Comparison of ENCODE assay signal across 2 fruit fly cellular contexts in the genomic region with DNA sequence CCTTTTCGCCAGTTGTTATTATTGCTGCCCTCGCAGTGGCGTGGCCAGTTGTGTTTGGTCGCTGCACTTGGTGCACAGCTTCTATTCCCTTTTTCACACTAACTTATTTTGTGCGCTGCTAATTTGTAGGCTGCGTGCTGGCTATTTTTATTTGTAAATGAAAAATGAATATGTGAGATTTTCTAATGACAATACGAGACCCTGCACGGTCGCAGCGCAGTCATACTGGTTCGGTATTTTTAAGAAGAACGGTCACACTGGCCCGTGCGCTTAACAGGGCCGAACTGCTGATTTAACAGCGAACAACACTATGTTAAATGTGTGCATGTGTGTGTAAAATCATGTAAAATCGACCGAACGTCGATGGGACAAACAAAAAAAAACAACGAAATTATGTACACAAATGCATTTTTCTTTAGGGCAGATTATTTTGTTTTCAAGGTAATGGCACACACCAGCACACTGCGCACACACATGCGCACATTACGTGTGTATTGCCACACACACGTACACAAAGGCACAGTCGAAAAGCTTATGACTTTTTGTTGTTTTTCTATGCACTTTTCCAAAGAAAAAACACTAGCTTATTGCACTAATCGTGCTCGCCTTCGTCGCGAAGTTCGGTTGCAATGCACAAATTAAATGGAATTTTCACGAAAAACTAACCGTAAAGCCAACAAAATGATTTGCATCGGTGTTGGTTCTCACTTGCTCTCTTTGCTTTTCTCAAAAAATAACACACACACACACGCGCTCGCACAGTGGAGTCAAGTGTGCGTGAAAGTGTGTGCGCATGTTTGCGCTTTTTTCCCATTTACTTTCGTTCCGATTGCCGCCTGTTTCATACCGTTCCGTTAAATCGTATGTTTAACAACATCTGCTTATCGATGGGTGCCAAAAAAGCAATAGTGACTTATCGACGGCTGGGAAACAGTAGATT.
A peak's percentile ranks its signal among the peaks of the same experiment; 100 is the strongest.
TF ChIP-seq lines count a peak whose summit lies in the region.

A gene (minus strand): TSS at position 875 of the 940 bp plus-strand sequence.

TF ChIP-seq in whole organism, adult, 20 proteins besides CTCF, POLR2A, EP300 and RAD21 (continued from another document):
- TF ChIP-seq bab1 (GFP tag; optimal IDR thresholded peaks at IDR 0.05; lab: Kevin White, UChicago) (peak; percentile 33), Clk (GFP tag; optimal IDR thresholded peaks at IDR 0.05; lab: Kevin White, UChicago) (no peak), CG12768 (GFP tag; optimal IDR thresholded peaks at IDR 0.05; lab: Kevin White, UChicago) (no peak), ovo (GFP tag; optimal IDR thresholded peaks at IDR 0.05; lab: Kevin White, UChicago) (peak; percentile 26)

TF ChIP-seq in whole organism, embryonic, 481 proteins besides CTCF, POLR2A, EP300 and RAD21 (continued from another document and continues in another):
- TF ChIP-seq az2 (GFP tag; optimal IDR thresholded peaks at IDR 0.05; lab: Kevin White, UChicago) (no peak), CG2712 (tag; optimal IDR thresholded peaks at IDR 0.05; lab: Kevin White, UChicago) (no peak), Camta (GFP tag; optimal IDR thresholded peaks at IDR 0.05; lab: Kevin White, UChicago) (no peak), sqz (GFP tag; optimal IDR thresholded peaks at IDR 0.05; lab: Kevin White, UChicago) (peak; percentile 9), shn (GFP tag; optimal IDR thresholded peaks at IDR 0.05; lab: Kevin White, UChicago) (no peak), YL-1 (GFP tag; optimal IDR thresholded peaks at IDR 0.05; lab: Kevin White, UChicago) (peak; percentile 58), CG4707 (GFP tag; optimal IDR thresholded peaks at IDR 0.05; lab: Kevin White, UChicago) (peak; percentile 95), CG15514 (GFP tag; optimal IDR thresholded peaks at IDR 0.05; lab: Kevin White, UChicago) (peak; percentile 57), inv (GFP tag; IDR thresholded peaks at IDR 0.05; lab: Robert Waterston, UW; ENCODE audit: partially characterized antibody) (0 out of 2 replicates have a peak, but pooled peaks have one; percentile 10), CG17568 (GFP tag; optimal IDR thresholded peaks at IDR 0.05; lab: Kevin White, UChicago) (no peak), bigmax (GFP tag; optimal IDR thresholded peaks at IDR 0.05; lab: Kevin White, UChicago) (no peak), CG2116 (GFP tag; optimal IDR thresholded peaks at IDR 0.05; lab: Kevin White, UChicago) (peak; percentile 36), CG10267 (tag; optimal IDR thresholded peaks at IDR 0.05; lab: Kevin White, UChicago) (peak; percentile 40), dan (GFP tag; IDR thresholded peaks at IDR 0.05; lab: Robert Waterston, UW) (no peak), slbo (GFP tag; IDR thresholded peaks at IDR 0.05; lab: Robert Waterston, UW) (no peak), CG15479 (GFP tag; optimal IDR thresholded peaks at IDR 0.05; lab: Kevin White, UChicago) (no peak), ranshi (GFP tag; IDR thresholded peaks at IDR 0.05; lab: Robert Waterston, UW) (no peak), Dfd (GFP tag; optimal IDR thresholded peaks at IDR 0.05; lab: Kevin White, UChicago) (no peak), zfh2 (GFP tag; optimal IDR thresholded peaks at IDR 0.05; lab: Kevin White, UChicago) (no peak), CG10147 (GFP tag; optimal IDR thresholded peaks at IDR 0.05; lab: Kevin White, UChicago) (no peak), CG11456 (GFP tag; IDR thresholded peaks at IDR 0.05; lab: Robert Waterston, UW) (no peak), tll (GFP tag; optimal IDR thresholded peaks at IDR 0.05; lab: Kevin White, UChicago) (no peak), GATAe (GFP tag; conservative IDR thresholded peaks at IDR 0.05; lab: Robert Waterston, UW) (no peak), CG34224 (GFP tag; IDR thresholded peaks at IDR 0.05; lab: Robert Waterston, UW; ENCODE audit: partially characterized antibody) (no peak), CG12236 (GFP tag; optimal IDR thresholded peaks at IDR 0.05; lab: Kevin White, UChicago) (no peak), Ravus (GFP tag; IDR thresholded peaks at IDR 0.05; lab: Robert Waterston, UW) (no peak), CG8765 (GFP tag; IDR thresholded peaks at IDR 0.05; lab: Robert Waterston, UW) (no peak), Gug (GFP tag; IDR thresholded peaks at IDR 0.05; lab: Robert Waterston, UW) (peak; percentile 5; the same call in 1 of the 4 replicates), Sry-δ (GFP tag; optimal IDR thresholded peaks at IDR 0.05; lab: Kevin White, UChicago) (peak; percentile 10), croc (GFP tag; conservative IDR thresholded peaks at IDR 0.05; lab: Robert Waterston, UW) (no peak), usp (GFP tag; optimal IDR thresholded peaks at IDR 0.05; lab: Kevin White, UChicago) (no peak), nerfin-2 (GFP tag; IDR thresholded peaks at IDR 0.05; lab: Robert Waterston, UW; ENCODE audit: partially characterized antibody) (no peak), CG13296 (GFP tag; optimal IDR thresholded peaks at IDR 0.05; lab: Kevin White, UChicago) (no peak), toy (GFP tag; IDR thresholded peaks at IDR 0.05; lab: Robert Waterston, UW) (no peak), CG9215 (GFP tag; IDR thresholded peaks at IDR 0.05; lab: Robert Waterston, UW) (no peak), onecut (GFP tag; IDR thresholded peaks at IDR 0.05; lab: Robert Waterston, UW) (no peak), CG30403 (GFP tag; optimal IDR thresholded peaks at IDR 0.05; lab: Kevin White, UChicago) (no peak), CG11085 (GFP tag; IDR thresholded peaks at IDR 0.05; lab: Robert Waterston, UW) (no peak), Dref (GFP tag; IDR thresholded peaks at IDR 0.05; lab: Robert Waterston, UW) (peak; percentile 60), chif (GFP tag; optimal IDR thresholded peaks at IDR 0.05; lab: Kevin White, UChicago) (no peak), vfl (GFP tag; optimal IDR thresholded peaks at IDR 0.05; lab: Kevin White, UChicago) (no peak), prd (optimal IDR thresholded peaks at IDR 0.05; lab: Kevin White, UChicago) (no peak), prd (GFP tag; IDR thresholded peaks at IDR 0.05; lab: Robert Waterston, UW) (no peak), cas (GFP tag; IDR thresholded peaks at IDR 0.05; lab: Robert Waterston, UW) (no peak), mam (GFP tag; optimal IDR thresholded peaks at IDR 0.05; lab: Kevin White, UChicago) (no peak), pnt (GFP tag; optimal IDR thresholded peaks at IDR 0.05; lab: Kevin White, UChicago) (no peak), bsh (GFP tag; optimal IDR thresholded peaks at IDR 0.05; lab: Kevin White, UChicago) (no peak), gt (GFP tag; IDR thresholded peaks at IDR 0.05; lab: Robert Waterston, UW) (no peak), vnd (GFP tag; IDR thresholded peaks at IDR 0.05; lab: Robert Waterston, UW; ENCODE audit: partially characterized antibody) (no peak), CG18599 (GFP tag; optimal IDR thresholded peaks at IDR 0.05; lab: Kevin White, UChicago) (no peak), fru (optimal IDR thresholded peaks at IDR 0.05; lab: Kevin White, UChicago) (no peak), CG5953 (GFP tag; IDR thresholded peaks at IDR 0.05; lab: Robert Waterston, UW) (no peak), CG8478 (optimal IDR thresholded peaks at IDR 0.05; lab: Kevin White, UChicago) (peak; percentile 96), BtbVII (GFP tag; optimal IDR thresholded peaks at IDR 0.05; lab: Kevin White, UChicago) (no peak), CG6654 (GFP tag; optimal IDR thresholded peaks at IDR 0.05; lab: Kevin White, UChicago) (no peak), CG4617 (GFP tag; optimal IDR thresholded peaks at IDR 0.05; lab: Kevin White, UChicago; ENCODE audit: borderline replicate concordance) (peak; percentile 50), wdn (GFP tag; IDR thresholded peaks at IDR 0.05; lab: Robert Waterston, UW) (no peak), h (optimal IDR thresholded peaks at IDR 0.05; lab: Kevin White, UChicago) (no peak), Oli (tag; optimal IDR thresholded peaks at IDR 0.05; lab: Kevin White, UChicago) (no peak), vvl (GFP tag; IDR thresholded peaks at IDR 0.05; lab: Robert Waterston, UW) (no peak), ro (GFP tag; IDR thresholded peaks at IDR 0.05; lab: Robert Waterston, UW) (no peak), sna (GFP tag; IDR thresholded peaks at IDR 0.05; lab: Robert Waterston, UW; ENCODE audit: partially characterized antibody) (no peak), sug (tag; optimal IDR thresholded peaks at IDR 0.05; lab: Kevin White, UChicago) (no peak), CG10543 (GFP tag; optimal IDR thresholded peaks at IDR 0.05; lab: Kevin White, UChicago) (no peak), cato (GFP tag; optimal IDR thresholded peaks at IDR 0.05; lab: Kevin White, UChicago; ENCODE audit: borderline replicate concordance) (no peak), otp (GFP tag; IDR thresholded peaks at IDR 0.05; lab: Robert Waterston, UW) (no peak), dysf (GFP tag; IDR thresholded peaks at IDR 0.05; lab: Robert Waterston, UW) (no peak), unpg (GFP tag; optimal IDR thresholded peaks at IDR 0.05; lab: Kevin White, UChicago) (no peak), CkIIα-i1 (GFP tag; IDR thresholded peaks at IDR 0.05; lab: Robert Waterston, UW) (no peak), CG9437 (GFP tag; optimal IDR thresholded peaks at IDR 0.05; lab: Kevin White, UChicago) (peak; percentile 68), CG11398 (GFP tag; optimal IDR thresholded peaks at IDR 0.05; lab: Kevin White, UChicago) (no peak), CG5245 (GFP tag; optimal IDR thresholded peaks at IDR 0.05; lab: Kevin White, UChicago) (no peak), CG2875 (GFP tag; optimal IDR thresholded peaks at IDR 0.05; lab: Kevin White, UChicago) (no peak), corto (GFP tag; optimal IDR thresholded peaks at IDR 0.05; lab: Kevin White, UChicago) (no peak), CG4404 (GFP tag; IDR thresholded peaks at IDR 0.05; lab: Robert Waterston, UW) (no peak), CG12391 (tag; optimal IDR thresholded peaks at IDR 0.05; lab: Kevin White, UChicago) (no peak), tup (GFP tag; optimal IDR thresholded peaks at IDR 0.05; lab: Kevin White, UChicago) (no peak), sob (GFP tag; IDR thresholded peaks at IDR 0.05; lab: Robert Waterston, UW) (no peak), CG34376 (GFP tag; optimal IDR thresholded peaks at IDR 0.05; lab: Kevin White, UChicago) (no peak), CG4328 (GFP tag; optimal IDR thresholded peaks at IDR 0.05; lab: Kevin White, UChicago) (no peak), CG3281 (GFP tag; optimal IDR thresholded peaks at IDR 0.05; lab: Kevin White, UChicago) (no peak), Opbp (GFP tag; IDR thresholded peaks at IDR 0.05; lab: Robert Waterston, UW; ENCODE audit: partially characterized antibody) (peak; percentile 46; the same call in 1 of the 3 replicates), dimm (GFP tag; IDR thresholded peaks at IDR 0.05; lab: Robert Waterston, UW) (no peak), CG4854 (GFP tag; optimal IDR thresholded peaks at IDR 0.05; lab: Kevin White, UChicago) (no peak), Fer1 (GFP tag; optimal IDR thresholded peaks at IDR 0.05; lab: Kevin White, UChicago) (peak; percentile 1), CG31441 (GFP tag; IDR thresholded peaks at IDR 0.05; lab: Robert Waterston, UW) (no peak), CG17361 (GFP tag; IDR thresholded peaks at IDR 0.05; lab: Robert Waterston, UW) (no peak), disco-r (GFP tag; optimal IDR thresholded peaks at IDR 0.05; lab: Kevin White, UChicago) (no peak), ind (GFP tag; optimal IDR thresholded peaks at IDR 0.05; lab: Kevin White, UChicago) (no peak), al (GFP tag; IDR thresholded peaks at IDR 0.05; lab: Robert Waterston, UW) (no peak), Atf6 (GFP tag; IDR thresholded peaks at IDR 0.05; lab: Robert Waterston, UW) (no peak), CG7357 (GFP tag; IDR thresholded peaks at IDR 0.05; lab: Robert Waterston, UW) (no peak), pzg (GFP tag; optimal IDR thresholded peaks at IDR 0.05; lab: Kevin White, UChicago) (peak; percentile 60), CG3847 (GFP tag; IDR thresholded peaks at IDR 0.05; lab: Robert Waterston, UW) (no peak), org-1 (GFP tag; optimal IDR thresholded peaks at IDR 0.05; lab: Kevin White, UChicago) (no peak), CG3407 (GFP tag; optimal IDR thresholded peaks at IDR 0.05; lab: Kevin White, UChicago) (no peak), Pdp1 (GFP tag; optimal IDR thresholded peaks at IDR 0.05; lab: Kevin White, UChicago) (peak in 1 of 2 experiments; percentile 15), CG2129 (GFP tag; IDR thresholded peaks at IDR 0.05; lab: Robert Waterston, UW; ENCODE audit: partially characterized antibody) (no peak), CG33213 (GFP tag; optimal IDR thresholded peaks at IDR 0.05; lab: Kevin White, UChicago) (peak; percentile 41), C15 (GFP tag; IDR thresholded peaks at IDR 0.05; lab: Robert Waterston, UW) (no peak), hbn (GFP tag; IDR thresholded peaks at IDR 0.05; lab: Robert Waterston, UW; ENCODE audit: partially characterized antibody) (no peak), CG4730 (GFP tag; IDR thresholded peaks at IDR 0.05; lab: Robert Waterston, UW) (no peak), pfk (GFP tag; optimal IDR thresholded peaks at IDR 0.05; lab: Kevin White, UChicago) (peak; percentile 93), H15 (GFP tag; IDR thresholded peaks at IDR 0.05; lab: Robert Waterston, UW) (no peak), CG31224 (GFP tag; IDR thresholded peaks at IDR 0.05; lab: Robert Waterston, UW) (no peak), psq (GFP tag; optimal IDR thresholded peaks at IDR 0.05; lab: Kevin White, UChicago) (no peak), tin (GFP tag; optimal IDR thresholded peaks at IDR 0.05; lab: Kevin White, UChicago) (no peak), CG9932 (GFP tag; IDR thresholded peaks at IDR 0.05; lab: Robert Waterston, UW) (no peak), sens-2 (GFP tag; IDR thresholded peaks at IDR 0.05; lab: Robert Waterston, UW) (no peak), CG9797 (GFP tag; optimal IDR thresholded peaks at IDR 0.05; lab: Kevin White, UChicago) (peak; percentile 79), CG16863 (GFP tag; optimal IDR thresholded peaks at IDR 0.05; lab: Kevin White, UChicago) (no peak), Side (GFP tag; optimal IDR thresholded peaks at IDR 0.05; lab: Kevin White, UChicago) (no peak), CG1647 (GFP tag; optimal IDR thresholded peaks at IDR 0.05; lab: Kevin White, UChicago) (no peak), CG32772 (GFP tag; IDR thresholded peaks at IDR 0.05; lab: Robert Waterston, UW) (no peak), MBD-R2 (GFP tag; IDR thresholded peaks at IDR 0.05; lab: Robert Waterston, UW) (peak; percentile 35; the same call in 1 of the 2 replicates), chm (GFP tag; IDR thresholded peaks at IDR 0.05; lab: Robert Waterston, UW) (no peak), sr (GFP tag; IDR thresholded peaks at IDR 0.05; lab: Robert Waterston, UW) (no peak), CG4282 (GFP tag; optimal IDR thresholded peaks at IDR 0.05; lab: Kevin White, UChicago) (no peak), lilli (GFP tag; optimal IDR thresholded peaks at IDR 0.05; lab: Kevin White, UChicago) (no peak), CG1529 (GFP tag; optimal IDR thresholded peaks at IDR 0.05; lab: Kevin White, UChicago) (no peak), Hr78 (GFP tag; optimal IDR thresholded peaks at IDR 0.05; lab: Kevin White, UChicago) (no peak)
